Fruit fly (Drosophila melanogaster): ENCODE results near the gene CG12236.
A peak's percentile ranks its signal among the peaks of the same experiment; 100 is the strongest.

CG12236 gene

DNA sequence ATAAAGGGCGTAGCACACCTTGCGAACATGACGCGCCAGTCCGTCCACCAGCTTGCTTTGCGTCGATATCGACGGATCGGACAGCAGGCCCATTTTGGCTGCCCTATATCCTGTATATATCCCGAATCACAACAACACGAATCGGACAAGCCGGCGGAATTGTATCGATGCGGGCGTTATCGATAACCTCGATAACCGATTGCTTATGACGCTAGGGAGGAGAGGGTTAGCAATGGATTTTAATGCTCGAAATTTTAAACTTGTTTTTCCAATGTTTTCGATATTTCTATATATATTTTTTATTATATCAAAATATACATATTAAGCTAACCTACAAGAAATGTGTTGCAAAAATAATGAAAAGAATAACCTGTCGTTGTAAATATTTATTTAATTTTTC, 34.8 kb upstream of the CG12236 start, which contains the start of gene GAA1 (continued):
- TF ChIP-seq CG14441 (GFP tag; IDR thresholded peaks at IDR 0.05) (no peak), CG30020 (tag; optimal IDR thresholded peaks at IDR 0.05) (peak; percentile 5), Hand (GFP tag; optimal IDR thresholded peaks at IDR 0.05) (no peak), mirr (GFP tag; optimal IDR thresholded peaks at IDR 0.05) (no peak), dm (GFP tag; optimal IDR thresholded peaks at IDR 0.05) (no peak), Blimp-1 (GFP tag; optimal IDR thresholded peaks at IDR 0.05) (no peak), CG11696 (GFP tag; IDR thresholded peaks at IDR 0.05) (no peak), CG2116 (GFP tag; optimal IDR thresholded peaks at IDR 0.05) (peak; percentile 86), BEAF-32 (GFP tag; optimal IDR thresholded peaks at IDR 0.05) (peak; percentile 58), Sry-β (GFP tag; optimal IDR thresholded peaks at IDR 0.05) (no peak), Ada2b (GFP tag; IDR thresholded peaks at IDR 0.05) (no peak), Sox102F (GFP tag; optimal IDR thresholded peaks at IDR 0.05) (no peak), CG6854 (GFP tag; optimal IDR thresholded peaks at IDR 0.05) (no peak), dan (GFP tag; IDR thresholded peaks at IDR 0.05) (no peak), hb (GFP tag; IDR thresholded peaks at IDR 0.05; ENCODE audit: partially characterized antibody) (peak; percentile 92), CG17612 (GFP tag; IDR thresholded peaks at IDR 0.05) (no peak), CG9932 (GFP tag; IDR thresholded peaks at IDR 0.05) (peak; percentile 40; the same call in 1 of the 2 replicates), dpn (GFP tag; optimal IDR thresholded peaks at IDR 0.05) (no peak), Neu2 (GFP tag; optimal IDR thresholded peaks at IDR 0.05; ENCODE audit: borderline replicate concordance) (no peak), Hr39 (optimal IDR thresholded peaks at IDR 0.05) (no peak), unc-4 (GFP tag; IDR thresholded peaks at IDR 0.05; ENCODE audit: partially characterized antibody) (peak; percentile 73), chinmo (GFP tag; IDR thresholded peaks at IDR 0.05; ENCODE audit: partially characterized antibody) (peak; percentile 79; the same call in 2 of the 4 replicates), insv (GFP tag; optimal IDR thresholded peaks at IDR 0.05) (no peak), CG7839 (tag; optimal IDR thresholded peaks at IDR 0.05) (no peak), Med (GFP tag) (peak; percentile 40), CG7963 (GFP tag; IDR thresholded peaks at IDR 0.05; ENCODE audit: partially characterized antibody) (peak; percentile 94), Chrac-16 (GFP tag; optimal IDR thresholded peaks at IDR 0.05) (no peak), cas (GFP tag; IDR thresholded peaks at IDR 0.05) (no peak), CG6791 (GFP tag; IDR thresholded peaks at IDR 0.05; ENCODE audit: partially characterized antibody) (peak; percentile 95), bbx (GFP tag; IDR thresholded peaks at IDR 0.05; ENCODE audit: partially characterized antibody) (peak; percentile 93), Dll (GFP tag; IDR thresholded peaks at IDR 0.05; ENCODE audit: partially characterized antibody) (peak; percentile 81), pros (GFP tag; optimal IDR thresholded peaks at IDR 0.05) (no peak), CG2120 (GFP tag; optimal IDR thresholded peaks at IDR 0.05) (peak; percentile 26), Kr (GFP tag; optimal IDR thresholded peaks at IDR 0.05) (no peak), hbn (GFP tag; IDR thresholded peaks at IDR 0.05; ENCODE audit: partially characterized antibody) (peak; percentile 78), Asciz (GFP tag; optimal IDR thresholded peaks at IDR 0.05) (no peak), Bgb (GFP tag; IDR thresholded peaks at IDR 0.05; ENCODE audit: partially characterized antibody) (peak; percentile 86), CG13624 (GFP tag; optimal IDR thresholded peaks at IDR 0.05) (no peak), esg (GFP tag; conservative IDR thresholded peaks at IDR 0.05) (no peak), CG8765 (GFP tag; IDR thresholded peaks at IDR 0.05) (no peak), repo (GFP tag; optimal IDR thresholded peaks at IDR 0.05) (no peak), CG13123 (GFP tag; optimal IDR thresholded peaks at IDR 0.05) (no peak), wor (GFP tag; IDR thresholded peaks at IDR 0.05) (no peak), ERR (GFP tag; optimal IDR thresholded peaks at IDR 0.05) (no peak), H2.0 (GFP tag; IDR thresholded peaks at IDR 0.05) (no peak), CG3407 (GFP tag; optimal IDR thresholded peaks at IDR 0.05) (no peak), Ptx1 (GFP tag; IDR thresholded peaks at IDR 0.05) (no peak), CG16779 (GFP tag; IDR thresholded peaks at IDR 0.05) (no peak), kah (GFP tag; optimal IDR thresholded peaks at IDR 0.05) (no peak), ato (GFP tag; IDR thresholded peaks at IDR 0.05; ENCODE audit: partially characterized antibody) (peak; percentile 94), dati (GFP tag; IDR thresholded peaks at IDR 0.05) (no peak)

Measured in whole organism, embryonic.